Worm (Caenorhabditis elegans) whole organism, L1 larva: ENCODE data around the gene B0034.5.

Source experiments
- C16A3.4 ChIP-seq: fragments of 150-350 bp; optimal IDR thresholded peaks from 2 replicates; lab custom pipeline; 2014; ENCODE audit warnings: missing biosample characterization, missing genetic modification characterization
- ama-1 ChIP-seq: fragments of 150-350 bp; optimal IDR thresholded peaks from 2 replicates; lab custom pipeline; 2014
- blmp-1 ChIP-seq: fragments of 150-350 bp; optimal IDR thresholded peaks from 2 replicates; lab custom pipeline; 2014; ENCODE audit warnings: missing biosample characterization, missing genetic modification characterization
- ceh-90 ChIP-seq: sonication (generic microtip); optimal IDR thresholded peaks from 2 replicates; lab custom pipeline; 2016; ENCODE audit warnings: missing genetic modification characterization, missing compliant biosample characterization
- dsc-1 ChIP-seq: sonication (generic microtip); optimal IDR thresholded peaks from 2 replicates; lab custom pipeline; 2016; ENCODE audit warnings: mild to moderate bottlenecking, missing genetic modification characterization, missing compliant biosample characterization
- efl-1 ChIP-seq, 4 experiments: fragments of 150-350 bp; optimal IDR thresholded peaks in 3 of 4; peaks in 1 of 4; 1 replicate in 1 of 4; 2 replicates in 3 of 4; lab custom pipeline; 2014; ENCODE audit warnings: missing biosample characterization in 2 of 4, missing genetic modification characterization in 2 of 4, missing genetic modification reagents in 2 of 4
- efl-3 ChIP-seq: fragments of 200-800 bp; sonication (Bioruptor generic); optimal IDR thresholded peaks from 2 replicates; lab custom pipeline; 2018; ENCODE audit warnings: mild to moderate bottlenecking, missing genetic modification characterization, missing compliant biosample characterization
- egl-13 ChIP-seq: sonication (generic microtip); optimal IDR thresholded peaks from 2 replicates; lab custom pipeline; 2016; ENCODE audit warnings: missing genotype, missing genetic modification reagents, missing genetic modification characterization, missing compliant biosample characterization
- egl-27 ChIP-seq, 2 experiments: fragments of 150-350 bp in 1 of 2; sonication (generic microtip); optimal IDR thresholded peaks; 3 replicates each; lab custom pipeline; 2017 to 2018; ENCODE audit warnings: missing biosample characterization in 2 of 2, missing genetic modification characterization in 2 of 2, missing genetic modification reagents in 2 of 2
- elt-2 ChIP-seq: sonication (generic microtip); optimal IDR thresholded peaks from 2 replicates; lab custom pipeline; 2016; ENCODE audit warnings: missing genetic modification characterization, mild to moderate bottlenecking, inconsistent platforms, missing compliant biosample characterization, missing genetic modification reagents
- ets-5 ChIP-seq: fragments of 200-800 bp; sonication (Bioruptor generic); IDR thresholded peaks from 2 replicates; pipeline ENCODE4 v1.3.6; 2022; ENCODE audit warnings: missing genetic modification characterization, missing compliant biosample characterization
- fkh-10 ChIP-seq: sonication (generic microtip); optimal IDR thresholded peaks from 2 replicates; lab custom pipeline; 2017; ENCODE audit warnings: missing biosample characterization, missing genetic modification reagents, missing genetic modification characterization
- fos-1 ChIP-seq: fragments of 150-350 bp; optimal IDR thresholded peaks from 2 replicates; lab custom pipeline; 2014; ENCODE audit warnings: missing biosample characterization, missing genetic modification characterization
- grh-1 ChIP-seq: fragments of 200-800 bp; sonication (Bioruptor generic); IDR thresholded peaks from 2 replicates; pipeline ENCODE4 v1.3.6; 2022; ENCODE audit warnings: missing genetic modification reagents, missing genetic modification characterization, missing compliant biosample characterization
- hlh-17 ChIP-seq: fragments of 200-800 bp; sonication (Bioruptor generic); optimal IDR thresholded peaks from 2 replicates; lab custom pipeline; 2018; ENCODE audit warnings: missing genetic modification characterization, mild to moderate bottlenecking, missing compliant biosample characterization, moderate library complexity, borderline replicate concordance
- hlh-4 ChIP-seq: sonication (generic microtip); optimal IDR thresholded peaks from 2 replicates; lab custom pipeline; 2016; ENCODE audit warnings: mild to moderate bottlenecking, missing genetic modification characterization, missing compliant biosample characterization
- hpl-2 ChIP-seq: fragments of 150-350 bp; optimal IDR thresholded peaks from 2 replicates; lab custom pipeline; 2014; ENCODE audit warnings: missing biosample characterization, missing genetic modification reagents, missing genetic modification characterization
- isw-1 ChIP-seq: fragments of 200-800 bp; sonication (Bioruptor generic); IDR thresholded peaks from 2 replicates; pipeline ENCODE4 v1.3.6; 2022; ENCODE audit warnings: missing genetic modification characterization, missing compliant biosample characterization
- lin-13 ChIP-seq: fragments of 150-350 bp; optimal IDR thresholded peaks from 2 replicates; lab custom pipeline; 2014; ENCODE audit warnings: missing biosample characterization, missing genetic modification reagents, missing genetic modification characterization
- lin-15B ChIP-seq: fragments of 150-350 bp; sonication (generic microtip); optimal IDR thresholded peaks from 3 replicates; lab custom pipeline; 2014; ENCODE audit warnings: missing biosample characterization, missing genetic modification characterization
- lsy-2 ChIP-seq, 2 experiments: fragments of 150-350 bp; optimal IDR thresholded peaks; 2 replicates each; lab custom pipeline; 2014; ENCODE audit warnings: missing biosample characterization in 2 of 2, missing genetic modification characterization in 2 of 2
- mab-9 ChIP-seq: fragments of 200-800 bp; sonication (Bioruptor generic); IDR thresholded peaks from 2 replicates; pipeline ENCODE4 v1.3.6; 2022; ENCODE audit warnings: missing genetic modification reagents, missing genetic modification characterization, missing compliant biosample characterization
- mef-2 ChIP-seq: fragments of 150-350 bp; optimal IDR thresholded peaks from 2 replicates; lab custom pipeline; 2014; ENCODE audit warnings: missing biosample characterization, missing genetic modification characterization
- nhr-11 ChIP-seq: fragments of 150-350 bp; optimal IDR thresholded peaks from 2 replicates; lab custom pipeline; 2014; ENCODE audit warnings: missing biosample characterization, missing genetic modification characterization
- nhr-12 ChIP-seq: sonication (generic microtip); optimal IDR thresholded peaks from 2 replicates; lab custom pipeline; 2017; ENCODE audit warnings: missing biosample characterization, missing genetic modification characterization
- nhr-19 ChIP-seq: fragments of 200-800 bp; sonication (Bioruptor generic); conservative IDR thresholded peaks from 2 replicates; pipeline ENCODE4 v1.3.6; 2022; ENCODE audit warnings: missing genetic modification characterization, missing compliant biosample characterization
- nhr-20 ChIP-seq: sonication (generic microtip); optimal IDR thresholded peaks from 2 replicates; lab custom pipeline; 2016; ENCODE audit warnings: mild to moderate bottlenecking, missing genetic modification characterization, missing compliant biosample characterization
- nhr-237 ChIP-seq: fragments of 150-350 bp; optimal IDR thresholded peaks from 2 replicates; lab custom pipeline; 2014; ENCODE audit warnings: missing biosample characterization, missing genetic modification characterization
- nhr-47 ChIP-seq: sonication (generic microtip); optimal IDR thresholded peaks from 2 replicates; lab custom pipeline; 2016; ENCODE audit warnings: mild to moderate bottlenecking, missing genetic modification characterization, moderate library complexity, missing compliant biosample characterization
- nhr-76 ChIP-seq: sonication (generic microtip); optimal IDR thresholded peaks from 2 replicates; lab custom pipeline; 2017; ENCODE audit warnings: missing biosample characterization, missing genetic modification characterization
- nhr-77 ChIP-seq: fragments of 150-350 bp; optimal IDR thresholded peaks from 2 replicates; lab custom pipeline; 2014; ENCODE audit warnings: missing biosample characterization, missing genetic modification characterization
- nhr-84 ChIP-seq: sonication (generic microtip); optimal IDR thresholded peaks from 2 replicates; lab custom pipeline; 2017; ENCODE audit warnings: missing biosample characterization, missing genetic modification characterization
- nhr-85 ChIP-seq: sonication (generic microtip); peaks from one replicate; lab custom pipeline; 2016; ENCODE audit warnings: missing genetic modification characterization, inconsistent platforms, missing compliant biosample characterization
- pag-3 ChIP-seq: sonication (generic microtip); optimal IDR thresholded peaks from 2 replicates; lab custom pipeline; 2017; ENCODE audit warnings: missing genetic modification characterization, mild to moderate bottlenecking, missing compliant biosample characterization, antibody characterized with exemption, borderline replicate concordance; ENCODE audit not compliant: insufficient read depth
- snu-23 ChIP-seq: sonication (generic microtip); optimal IDR thresholded peaks from 2 replicates; lab custom pipeline; 2016; ENCODE audit warnings: missing genetic modification characterization, missing compliant biosample characterization
- sptf-1 ChIP-seq: fragments of 150-350 bp; optimal IDR thresholded peaks from 2 replicates; lab custom pipeline; 2014; ENCODE audit warnings: missing biosample characterization, missing genetic modification characterization
- swsn-7 ChIP-seq: sonication (generic microtip); optimal IDR thresholded peaks from 2 replicates; lab custom pipeline; 2016; ENCODE audit warnings: missing genetic modification characterization, missing compliant biosample characterization
- tbx-2 ChIP-seq: sonication (generic microtip); optimal IDR thresholded peaks from 2 replicates; lab custom pipeline; 2016; ENCODE audit warnings: missing genetic modification characterization, missing compliant biosample characterization
- unc-130 ChIP-seq: fragments of 150-350 bp; optimal IDR thresholded peaks from 2 replicates; lab custom pipeline; 2017; ENCODE audit warnings: missing biosample characterization, missing genetic modification characterization, inconsistent platforms
- unc-86 ChIP-seq: sonication (generic microtip); optimal IDR thresholded peaks from 2 replicates; lab custom pipeline; 2016; ENCODE audit warnings: missing genetic modification characterization, missing compliant biosample characterization
- unc-98 ChIP-seq: fragments of 200-800 bp; sonication (Bioruptor generic); IDR thresholded peaks from 2 replicates; pipeline ENCODE4 v1.3.6; 2022; ENCODE audit warnings: missing genetic modification characterization, missing compliant biosample characterization
- vab-15 ChIP-seq: sonication (generic microtip); optimal IDR thresholded peaks from 2 replicates; lab custom pipeline; 2017; ENCODE audit warnings: missing genotype, mild to moderate bottlenecking, missing genetic modification characterization, missing compliant biosample characterization
- xbp-1 ChIP-seq: sonication (generic microtip); optimal IDR thresholded peaks from 2 replicates; lab custom pipeline; 2016; ENCODE audit warnings: missing genetic modification characterization, missing compliant biosample characterization
- zip-4 ChIP-seq: fragments of 200-800 bp; sonication (Bioruptor generic); optimal IDR thresholded peaks from 2 replicates; lab custom pipeline; 2018; ENCODE audit warnings: mild to moderate bottlenecking, missing genetic modification characterization, moderate library complexity, missing compliant biosample characterization
- ztf-11 ChIP-seq, 2 experiments: sonication (generic microtip); optimal IDR thresholded peaks; 2 replicates each; lab custom pipeline; 2016 to 2017; ENCODE audit warnings: missing genetic modification characterization in 2 of 2, missing biosample characterization in 1 of 2, missing compliant biosample characterization in 1 of 2
- ztf-4 ChIP-seq: fragments of 150-350 bp; optimal IDR thresholded peaks from 2 replicates; lab custom pipeline; 2014; ENCODE audit warnings: missing biosample characterization, missing genetic modification characterization

B0034.5 gene

DNA sequence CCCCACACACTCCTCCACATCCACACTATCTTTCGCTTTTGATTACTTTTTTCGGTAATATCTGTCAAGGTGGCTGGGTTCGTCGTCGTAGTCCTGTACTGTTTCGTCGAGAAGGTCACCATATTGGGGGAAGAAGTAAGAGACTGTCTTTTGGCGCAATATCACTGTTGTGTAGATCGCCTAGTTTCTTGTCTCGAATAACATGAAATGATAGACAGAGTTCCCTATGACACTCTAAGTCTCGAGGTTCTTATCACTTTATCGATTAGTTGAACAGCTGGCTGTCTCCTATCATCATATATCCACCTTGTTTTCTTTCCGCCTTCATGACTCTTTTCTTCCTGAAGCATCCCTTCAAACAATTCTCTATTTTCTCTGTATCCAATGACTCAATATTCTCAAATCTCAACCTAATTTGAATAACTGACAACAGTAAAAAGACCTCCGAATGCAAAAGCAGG is 40.8 kb downstream of the B0034.5 start (continued):
- no peak for TF ChIP-seq lin-13 (GFP tag; lab: Kevin White, UChicago)
- TF ChIP-seq ets-5 (GFP tag; lab: Robert Waterston, UW), result no peak
- TF ChIP-seq mef-2 (tag; lab: Kevin White, UChicago), result no peak
- TF ChIP-seq fos-1, result no peak
- TF ChIP-seq hlh-4 (tag; lab: Kevin White, UChicago), result no peak
- no peak for TF ChIP-seq nhr-47
- TF ChIP-seq unc-86 (tag; lab: Kevin White, UChicago), result no peak
- peak; percentile 31 for TF ChIP-seq nhr-20 (tag; lab: Kevin White, UChicago)
- TF ChIP-seq nhr-12 (tag; lab: Kevin White, UChicago), result no peak
- no peak for TF ChIP-seq sptf-1 (tag; lab: Kevin White, UChicago)
- TF ChIP-seq efl-1 (optimal IDR thresholded peaks at IDR 0.05; lab: Kevin White, UChicago), result no peak
- TF ChIP-seq efl-1 (GFP tag; optimal IDR thresholded peaks at IDR 0.05 in 1 of 2; lab: Kevin White, UChicago), result no peak
- peak; percentile 21 to 33 for TF ChIP-seq lsy-2 (tag; optimal IDR thresholded peaks at IDR 0.05; lab: Kevin White, UChicago)
- TF ChIP-seq, all 84 proteins: peak for 18

DNA sequence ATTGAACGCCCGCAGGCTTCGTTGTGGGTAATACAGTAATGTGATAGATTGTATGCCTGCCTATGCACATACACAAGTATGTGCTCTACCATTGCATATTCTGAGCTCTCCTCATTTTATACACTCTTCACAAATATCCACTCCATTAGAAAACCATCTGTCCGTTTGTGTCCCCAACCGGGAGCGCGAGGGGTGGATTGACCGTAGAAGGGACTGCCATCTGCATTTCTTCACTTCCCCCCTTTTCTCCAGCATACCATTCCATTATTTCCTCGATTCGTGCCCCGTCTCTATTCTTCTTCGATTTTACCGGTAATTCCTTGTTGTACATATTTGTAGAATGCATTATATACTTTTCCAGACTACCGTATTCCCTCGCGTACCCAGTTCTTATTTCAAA is 41.6 kb downstream of the B0034.5 start:
- TF ChIP-seq fkh-10 (no peak), vab-15 (no peak), efl-1 (optimal IDR thresholded peaks at IDR 0.05; lab: Kevin White, UChicago) (no peak), efl-1 (GFP tag; optimal IDR thresholded peaks at IDR 0.05 in 1 of 2; lab: Kevin White, UChicago) (peak in 1 of 2 experiments; percentile 10), ceh-90 (tag; lab: Kevin White, UChicago) (no peak), dsc-1 (no peak), grh-1 (GFP tag; lab: Robert Waterston, UW) (no peak), nhr-47 (no peak), nhr-237 (tag; lab: Kevin White, UChicago) (no peak), egl-13 (tag; lab: Kevin White, UChicago) (no peak), efl-3 (no peak), unc-86 (tag; lab: Kevin White, UChicago) (no peak), C16A3.4 (tag; lab: Kevin White, UChicago) (no peak), nhr-85 (peak; percentile 70)

DNA sequence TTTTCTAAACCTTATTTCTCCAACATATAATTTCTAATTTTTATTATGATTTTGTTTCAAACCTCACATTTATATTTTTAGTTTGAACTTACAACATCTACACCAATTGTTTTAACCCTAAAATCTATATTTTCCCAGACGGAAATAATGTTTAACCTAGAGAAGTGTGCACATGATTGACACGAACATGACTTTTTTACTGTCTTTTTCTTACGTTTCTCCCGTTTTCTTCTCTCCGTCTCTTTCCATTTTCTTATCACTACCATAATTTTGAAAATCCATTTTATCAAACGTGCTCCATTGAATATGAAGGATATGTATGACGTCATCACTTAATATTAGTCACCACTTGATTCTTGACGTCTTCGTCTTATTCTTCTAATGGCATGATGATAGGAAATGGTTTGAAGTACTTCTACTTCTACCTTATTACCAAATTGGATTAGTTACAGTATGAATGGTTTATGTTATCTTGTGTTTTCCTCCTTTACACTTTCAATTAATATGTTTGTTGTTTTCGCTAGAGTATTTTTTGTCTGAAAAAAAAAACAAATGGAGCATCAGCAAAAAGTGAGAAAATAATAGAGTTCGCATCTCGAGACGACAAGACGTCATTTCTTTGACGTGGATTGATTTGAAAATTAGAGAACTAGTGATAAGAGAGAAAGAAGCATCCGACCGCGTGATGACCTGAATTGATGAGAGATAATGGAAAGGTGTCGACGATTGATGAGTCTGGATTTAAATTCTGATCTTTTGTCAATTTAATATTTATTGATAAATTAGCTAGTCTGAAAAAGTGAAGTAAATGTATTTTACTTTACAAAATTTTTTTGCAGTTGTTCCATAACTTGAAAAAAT is 42.6 kb downstream of the B0034.5 start:
- TF ChIP-seq nhr-84, result no peak
- TF ChIP-seq ama-1 (lab: Kevin White, UChicago), result no peak
- TF ChIP-seq isw-1 (GFP tag; lab: Robert Waterston, UW), result no peak
- no peak for TF ChIP-seq fkh-10
- no peak for TF ChIP-seq ztf-11 (tag; optimal IDR thresholded peaks at IDR 0.05; lab: Kevin White, UChicago)
- TF ChIP-seq mef-2 (tag; lab: Kevin White, UChicago), result no peak
- peak; percentile 60 for TF ChIP-seq elt-2 (tag; lab: Kevin White, UChicago)
- peak; percentile 26 for TF ChIP-seq tbx-2 (tag; lab: Kevin White, UChicago)
- TF ChIP-seq egl-27 (tag; optimal IDR thresholded peaks at IDR 0.05; lab: Kevin White, UChicago), result no peak
- TF ChIP-seq unc-98 (GFP tag; lab: Robert Waterston, UW), result no peak
- no peak for TF ChIP-seq hlh-17 (GFP tag; lab: Kevin White, UChicago)
- TF ChIP-seq nhr-76 (tag; lab: Kevin White, UChicago), result no peak
- no peak for TF ChIP-seq nhr-237 (tag; lab: Kevin White, UChicago)
- TF ChIP-seq nhr-11 (tag; lab: Kevin White, UChicago), result no peak
- TF ChIP-seq pag-3 (tag; lab: Kevin White, UChicago), result no peak
- peak; percentile 37 to 65 for TF ChIP-seq lsy-2 (tag; optimal IDR thresholded peaks at IDR 0.05; lab: Kevin White, UChicago)
- no peak for TF ChIP-seq hlh-4 (tag; lab: Kevin White, UChicago)
- no peak for TF ChIP-seq mab-9 (GFP tag; lab: Robert Waterston, UW)
- no peak for TF ChIP-seq xbp-1
- peak; percentile 47 for TF ChIP-seq snu-23 (GFP tag; lab: Kevin White, UChicago)
- TF ChIP-seq dsc-1, result no peak
- no peak for TF ChIP-seq lin-13 (GFP tag; lab: Kevin White, UChicago)
- peak; percentile 85 for TF ChIP-seq blmp-1
- TF ChIP-seq nhr-47, result peak; percentile 29
- peak; percentile 49 for TF ChIP-seq ztf-4 (tag; lab: Kevin White, UChicago)
- TF ChIP-seq swsn-7 (tag; lab: Kevin White, UChicago), result no peak
- TF ChIP-seq nhr-19 (GFP tag; lab: Robert Waterston, UW), result peak; percentile 65
- no peak for TF ChIP-seq lin-15B (tag; lab: Kevin White, UChicago)
- TF ChIP-seq hpl-2 (GFP tag; lab: Kevin White, UChicago), result no peak
- no peak for TF ChIP-seq zip-4 (GFP tag; lab: Kevin White, UChicago)
- TF ChIP-seq nhr-77 (tag; lab: Kevin White, UChicago), result no peak
- peak; percentile 54 for TF ChIP-seq unc-130 (tag; lab: Kevin White, UChicago)
